Worm (Caenorhabditis elegans): ENCODE results near the gene Y38E10A.17.
A peak's percentile ranks its signal among the peaks of the same experiment; 100 is the strongest.

The Y38E10A.17 gene

DNA sequence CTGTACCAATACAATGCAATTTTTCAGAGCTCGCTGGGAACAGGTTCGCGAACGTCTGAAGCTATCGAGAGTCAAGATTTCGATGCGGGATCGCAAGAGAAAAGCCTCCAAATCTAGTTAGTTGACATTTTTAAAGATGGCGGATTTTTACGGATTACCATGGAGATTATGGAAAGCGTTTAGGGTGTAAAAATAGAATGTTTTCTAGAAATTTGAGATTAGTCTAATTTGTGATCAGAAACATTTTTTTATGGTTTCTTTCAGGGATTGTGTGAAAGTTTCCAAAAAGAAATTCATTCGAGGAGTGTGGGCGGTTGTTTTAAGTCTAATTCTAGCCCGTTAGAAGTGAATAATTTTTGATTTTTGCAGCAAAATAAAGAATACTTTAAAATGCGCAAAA lies 21.2 kb upstream of the Y38E10A.17 start:
- TF ChIP-seq sup-37 (GFP tag; optimal IDR thresholded peaks at IDR 0.05) = no peak
- TF ChIP-seq tlp-1 (tag; optimal IDR thresholded peaks at IDR 0.05) = no peak
- no peak for TF ChIP-seq lin-14 (GFP tag; optimal IDR thresholded peaks at IDR 0.05)
- TF ChIP-seq hlh-17 (GFP tag; optimal IDR thresholded peaks at IDR 0.05; ENCODE audit: borderline replicate concordance) = no peak
- no peak for TF ChIP-seq fos-1 (tag; optimal IDR thresholded peaks at IDR 0.05)
- no peak for TF ChIP-seq ceh-82 (tag; optimal IDR thresholded peaks at IDR 0.05)
- no peak for TF ChIP-seq Y116A8C.19 (tag; optimal IDR thresholded peaks at IDR 0.05; ENCODE audit: borderline replicate concordance)
- no peak for TF ChIP-seq unc-98 (GFP tag; IDR thresholded peaks at IDR 0.05)
- TF ChIP-seq efl-1 (optimal IDR thresholded peaks at IDR 0.05) = no peak
- no peak for TF ChIP-seq efl-1 (GFP tag; optimal IDR thresholded peaks at IDR 0.05 in 1 of 2)
- TF ChIP-seq fkh-8 (tag; optimal IDR thresholded peaks at IDR 0.05) = peak; percentile 19
- TF ChIP-seq grh-1 (GFP tag; IDR thresholded peaks at IDR 0.05) = no peak
- no peak for TF ChIP-seq zag-1 (tag; optimal IDR thresholded peaks at IDR 0.05)
- TF ChIP-seq sox-4 (tag; optimal IDR thresholded peaks at IDR 0.05) = no peak
- no peak for TF ChIP-seq zip-4 (GFP tag; optimal IDR thresholded peaks at IDR 0.05)
- peak; percentile 77 for TF ChIP-seq dsc-1 (tag; optimal IDR thresholded peaks at IDR 0.05)
- no peak for TF ChIP-seq nhr-85 (tag)

DNA sequence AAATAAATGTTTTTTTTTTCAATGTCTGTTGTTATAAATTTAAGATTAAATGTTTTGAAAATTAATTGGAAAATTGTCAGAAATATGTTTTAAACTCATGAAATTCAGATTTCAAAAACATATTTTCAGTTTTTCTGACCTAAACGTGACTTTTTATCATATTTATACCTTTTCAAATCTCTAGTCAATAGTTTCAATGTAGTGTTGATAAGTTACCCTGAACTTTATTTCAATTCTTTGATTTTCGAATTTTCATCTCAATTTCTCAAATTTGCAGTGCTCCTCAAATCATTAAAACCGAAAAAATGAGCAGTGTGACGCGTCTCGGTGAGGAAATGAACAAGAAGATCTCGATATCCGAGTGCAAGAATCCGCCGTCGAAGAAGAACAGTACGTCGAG lies 19.8 kb upstream of the Y38E10A.17 start, which contains the start of gene rgs-4:
rgs-4 (plus strand) TSS at position 301 of the 400 bp plus-strand sequence.
- TF ChIP-seq nhr-19 (GFP tag; conservative IDR thresholded peaks at IDR 0.05) (no peak), ets-5 (GFP tag; IDR thresholded peaks at IDR 0.05) (no peak), hlh-4 (tag; optimal IDR thresholded peaks at IDR 0.05) (no peak), grh-1 (GFP tag; IDR thresholded peaks at IDR 0.05) (no peak), unc-130 (tag; optimal IDR thresholded peaks at IDR 0.05) (no peak), Y116A8C.19 (tag; optimal IDR thresholded peaks at IDR 0.05; ENCODE audit: borderline replicate concordance) (no peak), snu-23 (GFP tag; optimal IDR thresholded peaks at IDR 0.05) (no peak), ces-1 (GFP tag; optimal IDR thresholded peaks at IDR 0.05) (no peak), swsn-7 (tag; optimal IDR thresholded peaks at IDR 0.05) (no peak), hlh-17 (GFP tag; optimal IDR thresholded peaks at IDR 0.05; ENCODE audit: borderline replicate concordance) (no peak), lin-13 (GFP tag; optimal IDR thresholded peaks at IDR 0.05) (no peak), nhr-237 (tag; optimal IDR thresholded peaks at IDR 0.05) (no peak), dsc-1 (tag; optimal IDR thresholded peaks at IDR 0.05) (no peak), lin-14 (GFP tag; optimal IDR thresholded peaks at IDR 0.05) (no peak)

DNA sequence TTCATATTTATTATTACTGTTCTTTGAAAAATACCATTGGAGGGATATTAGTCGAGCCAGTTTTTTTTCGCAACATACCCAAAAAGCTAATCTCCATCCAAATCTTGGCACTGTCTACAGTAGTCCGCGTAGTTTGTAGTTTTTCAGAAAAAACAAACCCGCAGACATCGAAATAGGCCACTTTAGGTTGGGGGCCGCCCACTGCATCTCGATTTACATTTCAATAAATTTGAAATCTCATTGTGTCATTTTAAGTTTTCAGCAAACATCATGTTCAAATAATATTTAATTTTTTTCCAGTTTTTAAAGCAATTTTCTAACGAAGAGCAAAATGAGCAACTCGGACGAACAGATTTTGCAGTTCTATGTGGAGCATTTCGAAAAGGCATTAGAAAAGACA lies 5.8 kb upstream of the Y38E10A.17 start, which contains the start of gene nhr-235:
nhr-235 (plus strand) TSS at position 301 of the 400 bp plus-strand sequence.
- TF ChIP-seq hlh-4 (tag; optimal IDR thresholded peaks at IDR 0.05) (no peak), nhr-28 (tag; optimal IDR thresholded peaks at IDR 0.05) (no peak), Y116A8C.19 (tag; optimal IDR thresholded peaks at IDR 0.05; ENCODE audit: borderline replicate concordance) (no peak), blmp-1 (tag; optimal IDR thresholded peaks at IDR 0.05) (no peak), nhr-47 (tag; optimal IDR thresholded peaks at IDR 0.05) (no peak), nhr-19 (GFP tag; conservative IDR thresholded peaks at IDR 0.05) (no peak), elt-3 (tag; optimal IDR thresholded peaks at IDR 0.05) (no peak), ceh-8 (GFP tag; optimal IDR thresholded peaks at IDR 0.05) (no peak), fkh-8 (tag; optimal IDR thresholded peaks at IDR 0.05) (no peak), mab-9 (GFP tag; IDR thresholded peaks at IDR 0.05) (no peak), irx-1 (tag; optimal IDR thresholded peaks at IDR 0.05) (no peak), unc-98 (GFP tag; IDR thresholded peaks at IDR 0.05) (no peak), nhr-237 (tag; optimal IDR thresholded peaks at IDR 0.05) (no peak), C16A3.4 (tag; optimal IDR thresholded peaks at IDR 0.05) (no peak), tbx-2 (tag; optimal IDR thresholded peaks at IDR 0.05) (no peak), elt-2 (tag; optimal IDR thresholded peaks at IDR 0.05) (no peak), sox-4 (tag; optimal IDR thresholded peaks at IDR 0.05) (no peak), unc-30 (tag; optimal IDR thresholded peaks at IDR 0.05) (no peak), zip-4 (GFP tag; optimal IDR thresholded peaks at IDR 0.05) (no peak), nhr-84 (tag; optimal IDR thresholded peaks at IDR 0.05) (no peak)
